Fruit fly (Drosophila melanogaster): ENCODE data around the gene Msh6.

Msh6 gene

DNA sequence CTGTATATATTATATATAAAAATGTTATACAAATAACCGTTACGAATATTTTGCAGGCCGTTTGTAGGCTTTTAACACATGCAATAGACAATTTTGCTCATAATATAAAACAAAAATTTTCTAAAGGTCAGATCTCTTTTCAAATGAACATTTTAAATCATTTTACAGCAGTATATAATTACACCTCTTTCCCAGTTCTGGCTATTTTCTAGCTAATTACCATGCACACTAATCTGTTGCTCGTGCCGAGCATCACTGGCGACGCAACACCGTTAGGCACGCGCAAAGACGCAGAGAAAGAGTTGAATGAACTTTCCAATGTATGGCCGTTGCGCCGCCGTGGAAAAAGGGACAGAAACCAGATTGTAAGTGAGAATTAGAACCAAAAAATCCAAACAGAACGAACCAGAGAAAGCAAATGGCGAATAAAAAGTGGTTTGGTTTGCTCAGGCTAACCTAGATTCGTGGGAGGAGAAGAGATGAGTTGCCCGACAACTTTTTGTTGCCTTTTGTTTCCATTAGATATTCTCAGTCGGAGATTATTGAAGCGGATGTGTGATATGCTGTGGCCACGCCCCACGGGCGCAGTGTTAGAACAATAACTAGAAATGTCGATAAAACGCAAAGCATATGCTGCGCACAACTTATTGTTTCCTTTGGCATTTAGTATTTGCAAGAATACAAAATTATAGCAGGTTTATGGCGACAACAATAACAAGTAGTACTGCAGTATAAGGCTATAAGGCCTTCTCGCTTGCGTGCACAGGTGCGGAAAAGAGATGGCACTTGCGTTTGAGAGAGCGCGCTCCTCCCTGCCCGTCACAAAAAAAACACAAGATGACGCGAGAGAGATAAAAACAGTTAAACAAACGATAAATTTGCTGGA lies 17.0 kb downstream of the Msh6 start (continued):
- peak; percentile 17 to 48 for TF ChIP-seq ss (GFP tag; optimal IDR thresholded peaks at IDR 0.05)
- TF ChIP-seq Met (GFP tag; optimal IDR thresholded peaks at IDR 0.05), result peak; percentile 62
- TF ChIP-seq Ets21C (GFP tag; optimal IDR thresholded peaks at IDR 0.05), result no peak
- no peak for TF ChIP-seq CG11762 (GFP tag; optimal IDR thresholded peaks at IDR 0.05; ENCODE audit: insufficient read depth)
- TF ChIP-seq Blimp-1 (GFP tag; optimal IDR thresholded peaks at IDR 0.05), result no peak
- TF ChIP-seq Eip78C (GFP tag), result peak; percentile 62
- TF ChIP-seq CG32006 (GFP tag; optimal IDR thresholded peaks at IDR 0.05), result peak; percentile 52
- TF ChIP-seq fkh (GFP tag; optimal IDR thresholded peaks at IDR 0.05), result peak; percentile 59
- TF ChIP-seq CG34406 (GFP tag; optimal IDR thresholded peaks at IDR 0.05), result no peak
- TF ChIP-seq spab (GFP tag; optimal IDR thresholded peaks at IDR 0.05), result no peak
- TF ChIP-seq Sox14 (GFP tag; optimal IDR thresholded peaks at IDR 0.05), result peak; percentile 45
- peak; percentile 61 for TF ChIP-seq Lpt (GFP tag; optimal IDR thresholded peaks at IDR 0.05)
- peak; percentile 9 for TF ChIP-seq Smox (GFP tag; optimal IDR thresholded peaks at IDR 0.05)
- TF ChIP-seq CG6808 (GFP tag; optimal IDR thresholded peaks at IDR 0.05), result no peak
- no peak for TF ChIP-seq Hr38 (GFP tag; optimal IDR thresholded peaks at IDR 0.05)
- peak; percentile 11 for TF ChIP-seq Hr39 (GFP tag; optimal IDR thresholded peaks at IDR 0.05)
- TF ChIP-seq CG10669 (GFP tag; optimal IDR thresholded peaks at IDR 0.05), result peak; percentile 9
- TF ChIP-seq dsx (GFP tag; optimal IDR thresholded peaks at IDR 0.05; ENCODE audit: poor library complexity, severe bottlenecking), result no peak
- no peak for TF ChIP-seq fd85E (GFP tag; optimal IDR thresholded peaks at IDR 0.05)
- peak in 1 of 2 experiments; percentile 18 for TF ChIP-seq salr (GFP tag; optimal IDR thresholded peaks at IDR 0.05)
- TF ChIP-seq CG1621 (tag; optimal IDR thresholded peaks at IDR 0.05), result peak; percentile 14
- TF ChIP-seq Ets96B (tag; optimal IDR thresholded peaks at IDR 0.05), result no peak
- no peak for TF ChIP-seq CG10631 (GFP tag; optimal IDR thresholded peaks at IDR 0.05)
- TF ChIP-seq CG3919 (GFP tag; optimal IDR thresholded peaks at IDR 0.05), result peak; percentile 25
- no peak for TF ChIP-seq OdsH (GFP tag; optimal IDR thresholded peaks at IDR 0.05)

DNA sequence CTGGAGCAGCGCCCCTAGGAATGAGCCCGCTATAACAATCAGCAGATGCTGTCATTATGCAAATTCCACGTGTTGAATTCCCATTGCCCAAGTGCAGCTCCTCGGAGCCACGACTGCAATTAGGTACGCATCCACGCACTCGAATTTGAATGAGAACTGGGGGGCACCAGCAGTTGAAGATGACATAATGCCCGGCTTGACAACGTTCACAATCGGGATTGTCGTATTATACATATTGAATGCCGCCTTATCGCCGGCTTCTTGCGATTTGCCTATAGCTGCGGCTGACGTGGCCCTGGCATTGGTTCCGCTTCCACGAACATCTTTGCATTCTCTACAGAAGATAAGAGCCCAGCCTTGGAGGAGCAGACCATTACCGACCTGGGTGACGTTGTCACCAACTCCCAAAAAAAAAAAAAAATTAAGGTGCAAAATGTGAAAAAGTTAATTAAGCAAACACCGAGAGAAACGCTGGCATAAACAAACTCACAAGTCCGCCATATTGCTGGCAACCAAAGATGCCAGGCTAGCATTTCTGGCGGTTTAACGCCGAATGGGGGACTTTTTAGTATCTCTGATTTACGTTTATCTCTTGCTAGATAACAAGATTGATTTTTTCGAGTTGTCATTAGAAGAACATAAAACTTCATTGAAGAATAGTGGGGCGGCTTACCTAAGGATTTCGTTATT lies 17.9 kb downstream of the Msh6 start:
- TF ChIP-seq svp (GFP tag) (peak; percentile 64), vri (GFP tag; optimal IDR thresholded peaks at IDR 0.05) (peak; percentile 96), CG8119 (GFP tag; IDR thresholded peaks at IDR 0.05) (no peak), Eip78C (GFP tag) (peak; percentile 41), lz (GFP tag; optimal IDR thresholded peaks at IDR 0.05) (no peak), eg (GFP tag; IDR thresholded peaks at IDR 0.05) (peak; percentile 34; the same call in 1 of the 3 replicates), CG6163 (GFP tag; IDR thresholded peaks at IDR 0.05) (peak; percentile 19; the same call in 1 of the 3 replicates)

DNA sequence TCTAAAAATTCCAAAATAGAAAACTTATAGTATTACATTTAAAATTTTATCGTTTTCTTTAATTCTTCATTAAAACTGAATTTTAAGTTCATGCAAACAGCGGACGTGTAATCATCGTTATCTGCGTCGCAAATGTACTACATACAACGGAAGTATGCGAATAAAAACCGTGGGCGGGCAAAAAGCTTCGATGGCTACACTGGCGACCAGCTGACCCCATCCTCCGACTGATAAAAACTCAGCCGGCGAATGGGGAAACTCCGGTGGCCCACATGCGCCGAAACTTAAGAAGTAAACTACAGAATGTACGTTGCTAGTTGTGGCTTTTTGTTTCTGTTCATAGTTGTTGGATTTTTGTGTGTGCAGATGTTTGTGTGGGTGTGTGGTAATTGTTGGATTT lies 20.6 kb downstream of the Msh6 start:
- peak; percentile 78 for TF ChIP-seq svp (GFP tag)
- TF ChIP-seq Ets21C (GFP tag; optimal IDR thresholded peaks at IDR 0.05), result no peak
- no peak for TF ChIP-seq CG11762 (GFP tag; optimal IDR thresholded peaks at IDR 0.05; ENCODE audit: insufficient read depth)
- TF ChIP-seq Eip78C (GFP tag), result peak; percentile 19
- TF ChIP-seq salr (GFP tag; optimal IDR thresholded peaks at IDR 0.05), result no peak
